Fruit fly (Drosophila melanogaster) Kc167 (cell line): ENCODE results near the gene CG32700.

Experiments used
- Myc ChIP-seq: fragments of >200 bp; optimal IDR thresholded peaks from 2 replicates; lab custom pipeline; 2017; ENCODE audit warnings: missing external identifiers
- Sin3A ChIP-seq: fragments of >200 bp; optimal IDR thresholded peaks from 2 replicates; lab custom pipeline; 2018; ENCODE audit warnings: missing external identifiers
- h ChIP-seq: fragments of >200 bp; optimal IDR thresholded peaks from 3 replicates; lab custom pipeline; 2018; ENCODE audit warnings: missing external identifiers
- insv ChIP-seq: fragments of >200 bp; optimal IDR thresholded peaks from 3 replicates; lab custom pipeline; 2018; ENCODE audit warnings: missing external identifiers
- psq ChIP-seq: fragments of >200 bp; optimal IDR thresholded peaks from 2 replicates; lab custom pipeline; 2017; ENCODE audit warnings: missing external identifiers
- ttk ChIP-seq: sonication (Bioruptor generic); optimal IDR thresholded peaks from 2 replicates; lab custom pipeline; 2017; ENCODE audit warnings: missing external identifiers

Gene CG32700

dm6 chrX:9485899-9486298 lies 64.7 kb downstream of the CG32700 start:
- TF ChIP-seq Sin3A (lab: Kevin White, UChicago) (no peak), h (no peak), ttk (lab: Kevin White, UChicago) (no peak), insv (lab: Kevin White, UChicago) (no peak), psq (no peak), Myc (no peak)

- TF ChIP-seq Myc (no peak), ttk (lab: Kevin White, UChicago) (no peak), h (no peak), Sin3A (lab: Kevin White, UChicago) (no peak), insv (lab: Kevin White, UChicago) (no peak), psq (no peak)
These were observed 65.5 kb downstream of the CG32700 start for dm6 chrX:9485175-9485574.

- TF ChIP-seq psq (no peak), Myc (no peak), Sin3A (lab: Kevin White, UChicago) (no peak)
These were observed 67.0 kb downstream of the CG32700 start for dm6 chrX:9483613-9484012.

- no peak for TF ChIP-seq ttk (lab: Kevin White, UChicago)
- TF ChIP-seq insv (lab: Kevin White, UChicago): no peak
- TF ChIP-seq psq: no peak
- TF ChIP-seq Myc: no peak
- no peak for TF ChIP-seq Sin3A (lab: Kevin White, UChicago)
- TF ChIP-seq h: no peak
These were observed 71.9 kb downstream of the CG32700 start for dm6 chrX:9478756-9479155.

dm6 chrX:9476908-9477307 lies 73.7 kb downstream of the CG32700 start:
- no peak for TF ChIP-seq insv (lab: Kevin White, UChicago)
- TF ChIP-seq Sin3A (lab: Kevin White, UChicago): no peak
- TF ChIP-seq ttk (lab: Kevin White, UChicago): no peak
- TF ChIP-seq psq: no peak
- no peak for TF ChIP-seq h
- no peak for TF ChIP-seq Myc

dm6 chrX:9474115-9474514 lies 76.5 kb downstream of the CG32700 start:
- TF ChIP-seq Myc (no peak), insv (lab: Kevin White, UChicago) (no peak), ttk (lab: Kevin White, UChicago) (no peak), Sin3A (lab: Kevin White, UChicago) (no peak), h (no peak), psq (no peak)

- TF ChIP-seq psq: no peak
- no peak for TF ChIP-seq ttk (lab: Kevin White, UChicago)
- no peak for TF ChIP-seq Myc
- TF ChIP-seq Sin3A (lab: Kevin White, UChicago): no peak
- TF ChIP-seq insv (lab: Kevin White, UChicago): no peak
- no peak for TF ChIP-seq h
These were observed 82.4 kb downstream of the CG32700 start for dm6 chrX:9468285-9468684.

dm6 chrX:9467656-9468055 lies 83.0 kb downstream of the CG32700 start:
- TF ChIP-seq h: no peak
- TF ChIP-seq Myc: no peak
- no peak for TF ChIP-seq Sin3A (lab: Kevin White, UChicago)
- TF ChIP-seq ttk (lab: Kevin White, UChicago): no peak
- no peak for TF ChIP-seq psq
- TF ChIP-seq insv (lab: Kevin White, UChicago): no peak

dm6 chrX:9467066-9467465 lies 83.6 kb downstream of the CG32700 start:
- TF ChIP-seq psq (no peak), Sin3A (lab: Kevin White, UChicago) (no peak), h (no peak), insv (lab: Kevin White, UChicago) (no peak), Myc (no peak), ttk (lab: Kevin White, UChicago) (no peak)

dm6 chrX:9466579-9466995 lies 84.1 kb downstream of the CG32700 start:
- TF ChIP-seq psq: no peak
- no peak for TF ChIP-seq h
- TF ChIP-seq ttk (lab: Kevin White, UChicago): no peak
- TF ChIP-seq Myc: no peak
- TF ChIP-seq Sin3A (lab: Kevin White, UChicago): no peak
- no peak for TF ChIP-seq insv (lab: Kevin White, UChicago)

- no peak for TF ChIP-seq insv (lab: Kevin White, UChicago)
- TF ChIP-seq Myc: no peak
- TF ChIP-seq h: no peak
- TF ChIP-seq Sin3A (lab: Kevin White, UChicago): no peak
- TF ChIP-seq psq: no peak
- no peak for TF ChIP-seq ttk (lab: Kevin White, UChicago)
These were observed 84.5 kb downstream of the CG32700 start for dm6 chrX:9466150-9466549.

- TF ChIP-seq psq: no peak
- TF ChIP-seq Myc: no peak
- TF ChIP-seq Sin3A (lab: Kevin White, UChicago): no peak
- no peak for TF ChIP-seq ttk (lab: Kevin White, UChicago)
These were observed 89.9 kb downstream of the CG32700 start for dm6 chrX:9460618-9461245.

dm6 chrX:9456384-9456783 lies 94.3 kb downstream of the CG32700 start:
- no peak for TF ChIP-seq Sin3A (lab: Kevin White, UChicago)
- no peak for TF ChIP-seq Myc
